Worm (Caenorhabditis elegans): ENCODE data around the gene sgo-1.

DNA sequence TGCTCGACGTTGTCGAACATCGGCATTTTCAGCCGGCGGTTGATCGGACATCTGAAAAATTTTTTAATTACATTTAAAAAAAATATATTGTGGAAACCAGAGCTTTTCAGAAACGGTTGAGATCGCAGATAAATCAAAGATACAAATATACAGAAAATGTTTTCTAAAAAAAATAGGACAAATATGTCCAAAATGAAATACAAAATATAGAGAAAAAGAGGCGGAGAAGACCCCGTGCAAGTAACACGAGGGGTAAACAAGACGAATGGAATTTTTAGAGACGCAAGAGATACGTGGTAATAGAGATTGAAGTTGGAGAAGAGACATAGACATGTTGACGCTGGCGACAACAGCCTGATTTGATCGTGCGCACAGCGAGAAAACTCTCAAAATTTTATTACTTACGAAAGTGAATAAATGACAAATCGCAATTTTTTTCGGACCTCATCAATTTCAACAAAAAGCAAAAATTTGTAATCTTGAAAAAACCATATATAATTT, 19.5 kb upstream of the sgo-1 start, which contains the start of gene cdgs-1:
- TF ChIP-seq dao-5 (tag; optimal IDR thresholded peaks at IDR 0.05) (no peak), him-1 (tag; optimal IDR thresholded peaks at IDR 0.05) (no peak), W03F9.2 (tag; optimal IDR thresholded peaks at IDR 0.05) (no peak)
